Fruit fly (Drosophila melanogaster) whole organism, prepupa: ENCODE results near the gene rpr.

ENCODE experiments used
- Blimp-1 ChIP-seq: fragments of 200-800 bp; sonication (Bioruptor generic); optimal IDR thresholded peaks from 3 replicates; lab custom pipeline; 2017; ENCODE audit warnings: missing biosample characterization, missing genetic modification characterization, mild to moderate bottlenecking, moderate library complexity, missing genetic modification reagents
- CG4318 ChIP-seq: fragments of 200-800 bp; sonication (Bioruptor generic); optimal IDR thresholded peaks from 3 replicates; lab custom pipeline; 2017; ENCODE audit warnings: missing biosample characterization, mild to moderate bottlenecking, missing genetic modification characterization
- CG6808 ChIP-seq: fragments of 200-800 bp; sonication (Bioruptor generic); optimal IDR thresholded peaks from 3 replicates; lab custom pipeline; 2017; ENCODE audit warnings: missing biosample characterization, missing genetic modification characterization, mild to moderate bottlenecking, moderate library complexity, missing genetic modification reagents
- CG7368 ChIP-seq: fragments of 200-800 bp; sonication (Bioruptor generic); optimal IDR thresholded peaks from 3 replicates; lab custom pipeline; 2016; ENCODE audit warnings: missing biosample characterization, missing genetic modification characterization
- fkh ChIP-seq: fragments of 200-800 bp; sonication (Bioruptor generic); optimal IDR thresholded peaks from 3 replicates; lab custom pipeline; 2017; ENCODE audit warnings: missing biosample characterization, mild to moderate bottlenecking, missing genetic modification characterization, moderate library complexity
- ss ChIP-seq, 2 experiments: fragments of 200-800 bp; sonication (Bioruptor generic); optimal IDR thresholded peaks; 2 replicates in 1 of 2; 3 replicates in 1 of 2; lab custom pipeline; 2017 to 2018; ENCODE audit warnings: mild to moderate bottlenecking in 2 of 2, missing biosample characterization in 2 of 2, missing genetic modification characterization in 2 of 2, moderate library complexity in 1 of 2

- TF ChIP-seq CG7368 (GFP tag; lab: Kevin White, UChicago) (no peak), CG6808 (no peak), fkh (GFP tag; lab: Kevin White, UChicago) (no peak), Blimp-1 (GFP tag; lab: Kevin White, UChicago) (no peak), CG4318 (GFP tag; lab: Kevin White, UChicago) (no peak), ss (GFP tag; optimal IDR thresholded peaks at IDR 0.05; lab: Kevin White, UChicago) (no peak)
These were observed 32.4 kb upstream of the rpr start for dm6 chr3L:18430600-18430999.
